Worm (Caenorhabditis elegans) whole organism, L4/young adult: ENCODE results near the gene Y51H7C.9.

Source experiments
- W03F9.2 ChIP-seq: fragments of 150-350 bp; optimal IDR thresholded peaks from 2 replicates; lab custom pipeline; 2014; ENCODE audit warnings: missing biosample characterization, missing genetic modification characterization
- dao-5 ChIP-seq: sonication (generic microtip); optimal IDR thresholded peaks from 2 replicates; lab custom pipeline; 2016; ENCODE audit warnings: missing genotype, missing genetic modification characterization, moderate library complexity, missing compliant biosample characterization
- him-1 ChIP-seq: sonication (generic microtip); optimal IDR thresholded peaks from 2 replicates; lab custom pipeline; 2016; ENCODE audit warnings: missing genotype, missing genetic modification reagents, missing genetic modification characterization, missing compliant biosample characterization

DNA sequence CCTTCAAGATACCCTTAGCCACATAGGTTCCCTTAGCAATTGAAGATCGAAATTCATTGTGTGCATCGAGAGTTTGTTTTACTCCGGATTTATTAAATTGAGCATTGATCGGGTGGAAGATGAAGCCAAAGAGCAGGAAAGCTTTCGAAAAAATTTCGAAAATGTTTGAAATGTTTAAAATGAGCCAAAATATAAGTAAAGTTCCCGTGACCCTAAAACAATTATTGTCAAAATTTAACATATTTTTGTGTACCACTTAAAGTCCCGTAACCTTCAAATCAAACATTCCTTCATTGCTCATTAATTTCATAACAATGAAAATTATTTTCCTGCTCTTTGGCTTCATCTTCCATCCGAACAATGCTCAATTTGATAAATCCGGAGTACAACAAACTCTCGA is 33.6 kb upstream of the Y51H7C.9 start, which contains the start of gene scl-17:
- TF ChIP-seq him-1 (tag; lab: Kevin White, UChicago) (no peak), dao-5 (tag; lab: Kevin White, UChicago) (no peak), W03F9.2 (tag; lab: Kevin White, UChicago) (no peak)
